Worm (Caenorhabditis elegans) whole organism, L2 larva: Measurements from ENCODE around the gene F45D11.7.
"Not testable (repeated sequence)": the region's sequence is repeated elsewhere in the genome, so short reads cannot be mapped to it uniquely, and the experiment has no call there.

Source experiments
- Y55F3AM.14 ChIP-seq: fragments of 200-800 bp; sonication (Bioruptor generic); optimal IDR thresholded peaks from 2 replicates; lab custom pipeline; 2018; ENCODE audit warnings: mild to moderate bottlenecking, missing genetic modification characterization, missing compliant biosample characterization
- blmp-1 ChIP-seq: sonication (generic microtip); optimal IDR thresholded peaks from 2 replicates; lab custom pipeline; 2017; ENCODE audit warnings: missing genetic modification characterization, mild to moderate bottlenecking, missing compliant biosample characterization, antibody characterized with exemption, moderate library complexity; ENCODE audit not compliant: insufficient read depth
- ceh-16 ChIP-seq: fragments of 150-350 bp; optimal IDR thresholded peaks from 2 replicates; lab custom pipeline; 2014; ENCODE audit warnings: missing biosample characterization, missing genetic modification characterization
- dmd-4 ChIP-seq: sonication (generic microtip); optimal IDR thresholded peaks from 2 replicates; lab custom pipeline; 2017; ENCODE audit warnings: missing biosample characterization, missing genetic modification characterization
- egl-27 ChIP-seq: sonication (generic microtip); optimal IDR thresholded peaks from 3 replicates; lab custom pipeline; 2017; ENCODE audit warnings: missing biosample characterization, missing genetic modification reagents, missing genetic modification characterization
- elt-1 ChIP-seq: fragments of 150-350 bp; optimal IDR thresholded peaks from 2 replicates; lab custom pipeline; 2014; ENCODE audit warnings: missing biosample characterization, missing genetic modification characterization
- lin-13 ChIP-seq: fragments of 150-350 bp; optimal IDR thresholded peaks from 2 replicates; lab custom pipeline; 2014; ENCODE audit warnings: missing biosample characterization, missing genetic modification reagents, missing genetic modification characterization
- lsy-2 ChIP-seq, 2 experiments: fragments of 150-350 bp in 1 of 2; sonication (generic microtip) in 1 of 2; optimal IDR thresholded peaks; 2 replicates each; lab custom pipeline; 2014 to 2017; ENCODE audit warnings: missing biosample characterization in 2 of 2, missing genetic modification characterization in 2 of 2
- mbf-1 ChIP-seq: sonication (generic microtip); optimal IDR thresholded peaks from 2 replicates; lab custom pipeline; 2017; ENCODE audit warnings: missing biosample characterization, missing genetic modification characterization
- nhr-23 ChIP-seq: fragments of 150-350 bp; optimal IDR thresholded peaks from 2 replicates; lab custom pipeline; 2014; ENCODE audit warnings: missing biosample characterization, missing genetic modification reagents, missing genetic modification characterization
- nhr-237 ChIP-seq: fragments of 150-350 bp; optimal IDR thresholded peaks from 2 replicates; lab custom pipeline; 2014; ENCODE audit warnings: missing biosample characterization, missing genetic modification characterization
- nhr-25 ChIP-seq: fragments of 150-350 bp; sonication (generic microtip); optimal IDR thresholded peaks from 3 replicates; lab custom pipeline; 2014; ENCODE audit warnings: missing biosample characterization, missing genetic modification characterization
- nhr-6 ChIP-seq: fragments of 150-350 bp; optimal IDR thresholded peaks from 2 replicates; lab custom pipeline; 2014; ENCODE audit warnings: missing biosample characterization, missing genetic modification characterization
- nhr-77 ChIP-seq: fragments of 150-350 bp; optimal IDR thresholded peaks from 2 replicates; lab custom pipeline; 2014; ENCODE audit warnings: missing biosample characterization, missing genetic modification characterization
- peb-1 ChIP-seq: fragments of 150-350 bp; optimal IDR thresholded peaks from 2 replicates; lab custom pipeline; 2014; ENCODE audit warnings: missing biosample characterization, missing genetic modification characterization
- unc-55 ChIP-seq: fragments of 150-350 bp; sonication (generic microtip); optimal IDR thresholded peaks from 3 replicates; lab custom pipeline; 2014; ENCODE audit warnings: missing biosample characterization, missing genetic modification reagents, missing genetic modification characterization
- zag-1 ChIP-seq: fragments of 150-350 bp; optimal IDR thresholded peaks from 2 replicates; lab custom pipeline; 2014; ENCODE audit warnings: missing biosample characterization, missing genetic modification characterization
- ztf-11 ChIP-seq: sonication (generic microtip); optimal IDR thresholded peaks from 2 replicates; lab custom pipeline; 2017; ENCODE audit warnings: missing biosample characterization, missing genetic modification characterization
- ztf-4 ChIP-seq: fragments of 150-350 bp; optimal IDR thresholded peaks from 2 replicates; lab custom pipeline; 2014; ENCODE audit warnings: missing biosample characterization, missing genetic modification characterization

F45D11.7 gene

DNA sequence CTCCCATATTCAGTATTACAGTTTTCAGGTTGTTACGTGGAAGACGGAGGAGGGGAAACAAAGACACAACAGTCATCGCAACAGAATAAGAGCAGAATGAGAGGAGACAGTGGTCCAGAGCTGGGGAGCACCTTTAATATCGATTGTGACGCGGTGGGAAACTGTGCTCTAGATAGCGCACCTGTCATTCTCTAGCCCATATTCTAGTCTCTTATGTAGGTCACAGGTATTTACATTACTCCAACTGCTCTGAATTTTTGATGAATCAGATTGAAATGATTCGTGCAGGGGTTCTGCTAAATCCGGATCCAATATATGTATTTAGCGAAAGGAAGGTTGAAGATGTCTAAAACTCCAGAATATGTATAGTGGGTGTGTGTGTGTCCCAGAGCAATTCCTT is 47.9 kb downstream of the F45D11.7 start, which contains the start of gene fbxb-41:
Gene fbxb-41, minus strand, starts transcription at position 101 of the 400 bp plus-strand sequence.
- TF ChIP-seq ztf-11 (no peak), lin-13 (GFP tag; lab: Kevin White, UChicago) (no peak), ceh-16 (tag; lab: Kevin White, UChicago) (no peak), blmp-1 (tag; lab: Kevin White, UChicago) (no peak), nhr-6 (no peak), nhr-23 (no peak), dmd-4 (no peak), lsy-2 (tag; optimal IDR thresholded peaks at IDR 0.05; lab: Kevin White, UChicago) (no peak), elt-1 (tag; lab: Kevin White, UChicago) (no peak), Y55F3AM.14 (no peak), mbf-1 (tag; lab: Kevin White, UChicago) (no peak), zag-1 (tag; lab: Kevin White, UChicago) (no peak), nhr-25 (tag; lab: Kevin White, UChicago) (no peak), nhr-237 (tag; lab: Kevin White, UChicago) (no peak), egl-27 (tag; lab: Kevin White, UChicago) (no peak), nhr-77 (no peak), unc-55 (no peak)

- not testable (repeated sequence) for TF ChIP-seq peb-1, egl-27, ztf-4 (tag; lab: Kevin White, UChicago)
Observed at ce11 chrII:1043932-1044331, 49.6 kb downstream of the F45D11.7 start, which contains the start of gene fbxb-45. TSS of gene fbxb-45 (minus strand) at chrII:1044032.
